Fruit fly (Drosophila melanogaster) whole organism, embryonic: Measurements from ENCODE around the gene CG42814.

Experiments used
- Atf3 ChIP-seq: fragments of 200-800 bp; sonication (Bioruptor generic); optimal IDR thresholded peaks from 3 replicates; lab custom pipeline; 2016; ENCODE audit warnings: missing biosample characterization, missing genetic modification characterization
- Bteb2 ChIP-seq: fragments of 200-800 bp; sonication (Bioruptor generic); optimal IDR thresholded peaks from 2 replicates; lab custom pipeline; 2016; ENCODE audit warnings: missing biosample characterization, missing genetic modification characterization
- CG12071 ChIP-seq: fragments of 200-800 bp; sonication (Bioruptor generic); optimal IDR thresholded peaks from 3 replicates; lab custom pipeline; 2018; ENCODE audit warnings: missing biosample characterization, mild to moderate bottlenecking, missing genetic modification characterization
- CG12659 ChIP-seq: fragments of 200-800 bp; sonication (Bioruptor generic); optimal IDR thresholded peaks from 3 replicates; lab custom pipeline; 2017; ENCODE audit warnings: mild to moderate bottlenecking, missing biosample characterization, missing genetic modification reagents, missing genetic modification characterization
- CG17385 ChIP-seq: fragments of 200-800 bp; sonication (Bioruptor generic); optimal IDR thresholded peaks from 3 replicates; lab custom pipeline; 2018; ENCODE audit warnings: missing biosample characterization, mild to moderate bottlenecking, missing genetic modification characterization
- CG17568 ChIP-seq: fragments of 200-800 bp; sonication (Bioruptor generic); optimal IDR thresholded peaks from 2 replicates; lab custom pipeline; 2018; ENCODE audit warnings: missing biosample characterization, mild to moderate bottlenecking, missing genetic modification characterization, moderate library complexity
- CG2889 ChIP-seq: fragments of 200-800 bp; sonication (Bioruptor generic); IDR thresholded peaks from 3 replicates; pipeline ENCODE4 v1.3.6; 2022; ENCODE audit warnings: missing biosample characterization, missing genetic modification characterization
- CG3065 ChIP-seq: fragments of 200-800 bp; sonication (Bioruptor generic); optimal IDR thresholded peaks from 2 replicates; lab custom pipeline; 2016; ENCODE audit warnings: missing biosample characterization, missing genetic modification characterization
- CG31365 ChIP-seq: fragments of 200-800 bp; sonication (Bioruptor generic); optimal IDR thresholded peaks from 2 replicates; lab custom pipeline; 2018; ENCODE audit warnings: missing biosample characterization, mild to moderate bottlenecking, missing genetic modification characterization
- CG31388 ChIP-seq: fragments of 200-800 bp; sonication (Bioruptor generic); optimal IDR thresholded peaks from 2 replicates; lab custom pipeline; 2016; ENCODE audit warnings: missing biosample characterization, missing genetic modification characterization
- CG34376 ChIP-seq: fragments of 200-800 bp; sonication (Bioruptor generic); optimal IDR thresholded peaks from 2 replicates; lab custom pipeline; 2018; ENCODE audit warnings: missing biosample characterization, mild to moderate bottlenecking, missing genetic modification characterization
- CG3726 ChIP-seq: fragments of 200-800 bp; sonication (Bioruptor generic); IDR thresholded peaks from 3 replicates; pipeline ENCODE4, ENCODE4 v1.3.6; 2022; ENCODE audit warnings: missing biosample characterization, missing genetic modification characterization
- CG42726 ChIP-seq: fragments of 200-800 bp; sonication (Bioruptor generic); IDR thresholded peaks from 2 replicates; pipeline ENCODE4 v1.3.6; 2022; ENCODE audit warnings: missing biosample characterization, missing genetic modification characterization; ENCODE audit not compliant: partially characterized antibody
- CG4404 ChIP-seq: fragments of 200-800 bp; sonication (Bioruptor generic); IDR thresholded peaks from 2 replicates; pipeline ENCODE4 v1.3.6; 2022; ENCODE audit warnings: missing biosample characterization, missing genetic modification characterization
- Dip2 ChIP-seq: fragments of 200-800 bp; sonication (Bioruptor generic); IDR thresholded peaks from 2 replicates; pipeline ENCODE4 v1.3.6; 2022; ENCODE audit warnings: missing biosample characterization, missing genetic modification characterization
- Eip74EF ChIP-seq, 2 experiments: fragments of 200-800 bp in 1 of 2; fragments of >200 bp in 1 of 2; sonication (Bioruptor generic) in 1 of 2; optimal IDR thresholded peaks; 2 replicates each; lab custom pipeline; 2017 to 2019; ENCODE audit warnings: missing biosample characterization in 2 of 2, missing genetic modification characterization in 2 of 2, mild to moderate bottlenecking in 1 of 2, moderate library complexity in 1 of 2
- Gug ChIP-seq: fragments of 200-800 bp; sonication (Bioruptor generic); IDR thresholded peaks from 4 replicates; pipeline ENCODE4 v1.3.6; 2022; ENCODE audit warnings: missing biosample characterization, missing genetic modification characterization
- H2.0 ChIP-seq: fragments of 200-800 bp; sonication (Bioruptor generic); IDR thresholded peaks from 2 replicates; pipeline ENCODE4 v1.3.6; 2022; ENCODE audit warnings: missing biosample characterization, missing genetic modification characterization
- HLH3B ChIP-seq: fragments of 200-800 bp; sonication (Bioruptor generic); IDR thresholded peaks from 2 replicates; pipeline ENCODE4 v1.3.6; 2022; ENCODE audit warnings: missing biosample characterization, missing genetic modification characterization
- Hr51 ChIP-seq, 2 experiments: fragments of 200-800 bp; sonication (Bioruptor generic); optimal IDR thresholded peaks; 2 replicates in 1 of 2; 3 replicates in 1 of 2; lab custom pipeline; 2016 to 2018; ENCODE audit warnings: missing biosample characterization in 2 of 2, missing genetic modification characterization in 2 of 2, mild to moderate bottlenecking in 1 of 2, moderate library complexity in 1 of 2
- Hsf ChIP-seq: fragments of 200-800 bp; sonication (Bioruptor generic); optimal IDR thresholded peaks from 3 replicates; lab custom pipeline; 2016; ENCODE audit warnings: missing biosample characterization, missing genetic modification characterization
- Lpt ChIP-seq: fragments of >200 bp; optimal IDR thresholded peaks from 2 replicates; lab custom pipeline; 2018; ENCODE audit warnings: missing biosample characterization, missing genetic modification characterization
- NFAT ChIP-seq: fragments of 200-800 bp; sonication (Bioruptor generic); IDR thresholded peaks from 2 replicates; pipeline ENCODE4 v1.3.6; 2022; ENCODE audit warnings: missing biosample characterization, missing genetic modification characterization
- Neu2 ChIP-seq: fragments of 200-800 bp; sonication (Bioruptor generic); optimal IDR thresholded peaks from 3 replicates; lab custom pipeline; 2016; ENCODE audit warnings: missing biosample characterization, missing genetic modification characterization, borderline replicate concordance
- PHDP ChIP-seq: fragments of 200-800 bp; sonication (Bioruptor generic); optimal IDR thresholded peaks from 3 replicates; lab custom pipeline; 2018; ENCODE audit warnings: missing biosample characterization, mild to moderate bottlenecking, missing genetic modification characterization, moderate library complexity
- Poxn ChIP-seq: fragments of 200-800 bp; sonication (Bioruptor generic); IDR thresholded peaks from 2 replicates; pipeline ENCODE4 v1.3.6; 2022; ENCODE audit warnings: missing biosample characterization, missing genetic modification characterization
- Sox100B ChIP-seq: fragments of 200-800 bp; sonication (Bioruptor generic); optimal IDR thresholded peaks from 3 replicates; lab custom pipeline; 2018; ENCODE audit warnings: missing biosample characterization, mild to moderate bottlenecking, missing genetic modification characterization
- cg ChIP-seq: fragments of 200-800 bp; sonication (Bioruptor generic); optimal IDR thresholded peaks from 3 replicates; lab custom pipeline; 2019; ENCODE audit warnings: missing biosample characterization, mild to moderate bottlenecking, missing genetic modification characterization, moderate library complexity
- chif ChIP-seq, 2 experiments: fragments of 200-800 bp; sonication (Bioruptor generic); optimal IDR thresholded peaks; 3 replicates each; lab custom pipeline; 2016; ENCODE audit warnings: missing biosample characterization in 2 of 2, missing genetic modification characterization in 2 of 2
- chn ChIP-seq: fragments of 200-800 bp; sonication (Bioruptor generic); optimal IDR thresholded peaks from 2 replicates; lab custom pipeline; 2016; ENCODE audit warnings: missing biosample characterization, missing genetic modification characterization
- crol ChIP-seq: fragments of 200-800 bp; sonication (Bioruptor generic); IDR thresholded peaks from 2 replicates; pipeline ENCODE4 v1.3.6; 2022; ENCODE audit warnings: missing biosample characterization, missing genetic modification characterization
- dysf ChIP-seq: fragments of 200-800 bp; sonication (Bioruptor generic); IDR thresholded peaks from 3 replicates; pipeline ENCODE4 v1.3.6; 2022; ENCODE audit warnings: missing biosample characterization, missing genetic modification characterization
- emc ChIP-seq: fragments of 200-800 bp; sonication (Bioruptor generic); optimal IDR thresholded peaks from 2 replicates; lab custom pipeline; 2016; ENCODE audit warnings: missing biosample characterization, missing genetic modification characterization
- ems ChIP-seq: fragments of 200-800 bp; sonication (Bioruptor generic); optimal IDR thresholded peaks from 3 replicates; lab custom pipeline; 2016; ENCODE audit warnings: missing biosample characterization, missing genetic modification characterization
- esg ChIP-seq: fragments of 200-800 bp; sonication (Bioruptor generic); conservative IDR thresholded peaks from 2 replicates; pipeline ENCODE4 v1.3.6; 2022; ENCODE audit warnings: missing biosample characterization, missing genetic modification characterization
- eve ChIP-seq, 2 experiments: fragments of >200 bp; optimal IDR thresholded peaks; 2 replicates each; lab custom pipeline; 2017; ENCODE audit warnings: missing biosample characterization in 2 of 2, missing genetic modification characterization in 2 of 2
- ftz-f1 ChIP-seq: fragments of 200-800 bp; sonication (Bioruptor generic); optimal IDR thresholded peaks from 2 replicates; lab custom pipeline; 2016; ENCODE audit warnings: missing biosample characterization, missing genetic modification characterization
- grn ChIP-seq: fragments of 200-800 bp; sonication (Bioruptor generic); optimal IDR thresholded peaks from 3 replicates; lab custom pipeline; 2017; ENCODE audit warnings: missing biosample characterization, missing genetic modification characterization
- kah ChIP-seq: fragments of 200-800 bp; sonication (Bioruptor generic); optimal IDR thresholded peaks from 2 replicates; lab custom pipeline; 2018; ENCODE audit warnings: missing biosample characterization, mild to moderate bottlenecking, missing genetic modification characterization
- kni ChIP-seq: fragments of 200-800 bp; sonication (Bioruptor generic); optimal IDR thresholded peaks from 3 replicates; lab custom pipeline; 2017; ENCODE audit warnings: mild to moderate bottlenecking, missing biosample characterization, missing genetic modification reagents, missing genetic modification characterization
- lbe ChIP-seq: fragments of 200-800 bp; sonication (Bioruptor generic); optimal IDR thresholded peaks from 2 replicates; lab custom pipeline; 2016; ENCODE audit warnings: missing biosample characterization, mild to moderate bottlenecking, missing genetic modification characterization
- lilli ChIP-seq: fragments of 200-800 bp; sonication (Bioruptor generic); optimal IDR thresholded peaks from 3 replicates; lab custom pipeline; 2016; ENCODE audit warnings: missing biosample characterization, missing genetic modification characterization
- lov ChIP-seq, 2 experiments: fragments of 200-800 bp in 1 of 2; fragments of >200 bp in 1 of 2; sonication (Bioruptor generic) in 1 of 2; IDR thresholded peaks in 1 of 2; optimal IDR thresholded peaks in 1 of 2; 2 replicates in 1 of 2; 3 replicates in 1 of 2; pipeline versions ENCODE4 v1.3.6 to Lab custom; 2017 to 2022; ENCODE audit warnings: missing biosample characterization in 1 of 2, missing genetic modification characterization in 1 of 2
- nau ChIP-seq: fragments of 200-800 bp; sonication (Bioruptor generic); optimal IDR thresholded peaks from 3 replicates; lab custom pipeline; 2017; ENCODE audit warnings: missing biosample characterization, mild to moderate bottlenecking, missing genetic modification characterization, missing genetic modification reagents
- nerfin-1 ChIP-seq: fragments of 200-800 bp; sonication (Bioruptor generic); optimal IDR thresholded peaks from 3 replicates; lab custom pipeline; 2019; ENCODE audit warnings: missing biosample characterization, mild to moderate bottlenecking, missing genetic modification characterization, moderate library complexity
- phol ChIP-seq: fragments of 200-800 bp; sonication (Bioruptor generic); optimal IDR thresholded peaks from 3 replicates; lab custom pipeline; 2018; ENCODE audit warnings: missing biosample characterization, mild to moderate bottlenecking, missing genetic modification characterization, moderate library complexity
- repo ChIP-seq: fragments of 200-800 bp; sonication (Bioruptor generic); optimal IDR thresholded peaks from 2 replicates; lab custom pipeline; 2016; ENCODE audit warnings: missing biosample characterization, missing genetic modification characterization
- salm ChIP-seq: fragments of 200-800 bp; sonication (Bioruptor generic); optimal IDR thresholded peaks from 2 replicates; lab custom pipeline; 2018; ENCODE audit warnings: missing biosample characterization, mild to moderate bottlenecking, missing genetic modification characterization
- slbo ChIP-seq: fragments of 200-800 bp; sonication (Bioruptor generic); IDR thresholded peaks from 2 replicates; pipeline ENCODE4 v1.3.6; 2022; ENCODE audit warnings: missing biosample characterization, missing genetic modification characterization
- tio ChIP-seq: fragments of 200-800 bp; sonication (Bioruptor generic); optimal IDR thresholded peaks from 2 replicates; lab custom pipeline; 2017; ENCODE audit warnings: missing biosample characterization, missing genetic modification characterization, inconsistent platforms

CG42814 gene

dm6 chr3R:27244742-27245400 is 15.6 kb upstream of the CG42814 start, which contains the start of gene CG18766 (continued):
- TF ChIP-seq Poxn (GFP tag; lab: Robert Waterston, UW) (no peak), CG2889 (no peak), slbo (GFP tag; lab: Robert Waterston, UW) (peak; percentile 61), emc (GFP tag; lab: Kevin White, UChicago) (no peak), phol (tag; lab: Kevin White, UChicago) (peak; percentile 40), CG17568 (GFP tag; lab: Kevin White, UChicago) (no peak), dysf (GFP tag; lab: Robert Waterston, UW) (no peak), CG42726 (GFP tag; lab: Robert Waterston, UW) (peak; percentile 71; the same call in 1 of the 2 replicates), Bteb2 (GFP tag; lab: Kevin White, UChicago) (no peak), ems (GFP tag; lab: Kevin White, UChicago) (no peak), PHDP (tag; lab: Kevin White, UChicago) (no peak), chif (GFP tag; optimal IDR thresholded peaks at IDR 0.05; lab: Kevin White, UChicago) (no peak), esg (GFP tag; lab: Robert Waterston, UW) (no peak), NFAT (GFP tag; lab: Robert Waterston, UW) (no peak), Eip74EF (GFP tag; optimal IDR thresholded peaks at IDR 0.05; lab: Kevin White, UChicago) (no peak), nerfin-1 (tag; lab: Kevin White, UChicago) (no peak), CG34376 (GFP tag; lab: Kevin White, UChicago) (peak; percentile 10), tio (no peak), Hsf (peak; percentile 27), CG3726 (GFP tag; lab: Robert Waterston, UW) (no peak), chn (GFP tag; lab: Kevin White, UChicago) (peak; percentile 60), CG4404 (no peak; the same call in 1 of the 2 replicates), Sox100B (GFP tag; lab: Kevin White, UChicago) (no peak), Atf3 (GFP tag; lab: Kevin White, UChicago) (no peak), lilli (GFP tag; lab: Kevin White, UChicago) (peak; percentile 39), kah (GFP tag; lab: Kevin White, UChicago) (peak; percentile 42), nau (GFP tag; lab: Kevin White, UChicago) (no peak), cg (GFP tag; lab: Kevin White, UChicago) (peak; percentile 84), CG12071 (GFP tag; lab: Kevin White, UChicago) (peak; percentile 21), lov (optimal IDR thresholded peaks at IDR 0.05; lab: Kevin White, UChicago) (no peak), lov (GFP tag; IDR thresholded peaks at IDR 0.05; lab: Robert Waterston, UW) (0 out of 3 replicates have a peak, but pooled peaks have one; percentile 30), Gug (GFP tag; lab: Robert Waterston, UW) (peak; percentile 18; the same call in 1 of the 4 replicates), crol (GFP tag; lab: Robert Waterston, UW) (peak; percentile 68), repo (GFP tag; lab: Kevin White, UChicago) (peak; percentile 9), lbe (GFP tag; lab: Kevin White, UChicago) (no peak), CG31388 (no peak), Neu2 (peak; percentile 39), H2.0 (no peak), Dip2 (no peak), kni (no peak), HLH3B (GFP tag; lab: Robert Waterston, UW) (no peak), eve (GFP tag; optimal IDR thresholded peaks at IDR 0.05; lab: Kevin White, UChicago) (no peak), Hr51 (GFP tag; optimal IDR thresholded peaks at IDR 0.05; lab: Kevin White, UChicago) (no peak), CG12659 (GFP tag; lab: Kevin White, UChicago) (peak; percentile 62), ftz-f1 (GFP tag; lab: Kevin White, UChicago) (peak; percentile 69), grn (GFP tag; lab: Kevin White, UChicago) (peak; percentile 41), CG3065 (GFP tag; lab: Kevin White, UChicago) (no peak), Lpt (GFP tag; lab: Kevin White, UChicago) (no peak), salm (tag; lab: Kevin White, UChicago) (no peak), CG31365 (tag; lab: Kevin White, UChicago) (no peak), CG17385 (GFP tag; lab: Kevin White, UChicago) (no peak)
